Fruit fly (Drosophila melanogaster) Kc167 (cell line): ENCODE measurements around the gene CG43321.

Experiments
- Myc ChIP-seq: fragments of >200 bp; optimal IDR thresholded peaks from 2 replicates; lab custom pipeline; 2017; ENCODE audit warnings: missing external identifiers
- Sin3A ChIP-seq: fragments of >200 bp; optimal IDR thresholded peaks from 2 replicates; lab custom pipeline; 2018; ENCODE audit warnings: missing external identifiers
- h ChIP-seq: fragments of >200 bp; optimal IDR thresholded peaks from 3 replicates; lab custom pipeline; 2018; ENCODE audit warnings: missing external identifiers
- insv ChIP-seq: fragments of >200 bp; optimal IDR thresholded peaks from 3 replicates; lab custom pipeline; 2018; ENCODE audit warnings: missing external identifiers
- psq ChIP-seq: fragments of >200 bp; optimal IDR thresholded peaks from 2 replicates; lab custom pipeline; 2017; ENCODE audit warnings: missing external identifiers

DNA sequence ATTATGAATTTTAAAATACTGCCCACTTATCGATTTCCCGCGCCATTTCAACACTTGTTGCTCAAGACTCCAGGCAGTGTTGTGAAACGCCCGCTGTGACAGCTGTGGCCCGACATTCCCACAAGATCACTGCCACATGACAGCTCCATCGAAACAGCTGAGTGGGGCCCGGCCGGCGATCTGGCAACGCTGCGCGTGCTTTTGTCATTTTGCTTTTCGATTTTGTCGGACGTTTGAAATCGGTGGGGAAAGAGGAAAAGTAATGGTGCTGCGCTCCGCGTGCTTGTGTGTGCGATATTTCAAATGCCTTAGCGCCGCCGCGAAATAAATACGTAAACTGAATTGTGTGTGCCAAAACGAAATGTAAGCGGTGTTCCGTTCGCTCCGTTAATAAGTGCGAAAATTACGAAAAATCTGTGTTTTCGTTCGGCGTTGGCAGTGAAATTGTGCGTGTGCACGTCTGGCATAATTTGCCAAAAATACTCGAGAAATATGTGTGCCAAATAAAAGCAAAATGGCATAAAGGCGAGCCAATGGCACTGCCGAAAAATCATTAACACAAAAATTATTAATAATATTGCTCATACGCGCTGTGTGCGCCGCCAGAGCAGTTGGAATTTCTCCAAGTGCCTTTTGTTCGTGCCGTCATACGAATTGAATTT, 30.2 kb downstream of the CG43321 start:
- TF ChIP-seq psq (lab: Kevin White, UChicago): no peak
- no peak for TF ChIP-seq Sin3A (lab: Kevin White, UChicago)
- TF ChIP-seq h: no peak
- TF ChIP-seq insv: no peak
- no peak for TF ChIP-seq Myc (lab: Kevin White, UChicago)
